Worm (Caenorhabditis elegans): ENCODE measurements around the gene T18D3.5.

ce11 chrX:12452143-12452570 is 11.4 kb upstream of the T18D3.5 start:
- peak; percentile 87 for TF ChIP-seq him-1 (tag; optimal IDR thresholded peaks at IDR 0.05)
- no peak for TF ChIP-seq dao-5 (tag; optimal IDR thresholded peaks at IDR 0.05)
- TF ChIP-seq W03F9.2 (tag; optimal IDR thresholded peaks at IDR 0.05): no peak
